Fruit fly (Drosophila melanogaster): ENCODE data around the gene Adhr.

Gene Adhr

DNA sequence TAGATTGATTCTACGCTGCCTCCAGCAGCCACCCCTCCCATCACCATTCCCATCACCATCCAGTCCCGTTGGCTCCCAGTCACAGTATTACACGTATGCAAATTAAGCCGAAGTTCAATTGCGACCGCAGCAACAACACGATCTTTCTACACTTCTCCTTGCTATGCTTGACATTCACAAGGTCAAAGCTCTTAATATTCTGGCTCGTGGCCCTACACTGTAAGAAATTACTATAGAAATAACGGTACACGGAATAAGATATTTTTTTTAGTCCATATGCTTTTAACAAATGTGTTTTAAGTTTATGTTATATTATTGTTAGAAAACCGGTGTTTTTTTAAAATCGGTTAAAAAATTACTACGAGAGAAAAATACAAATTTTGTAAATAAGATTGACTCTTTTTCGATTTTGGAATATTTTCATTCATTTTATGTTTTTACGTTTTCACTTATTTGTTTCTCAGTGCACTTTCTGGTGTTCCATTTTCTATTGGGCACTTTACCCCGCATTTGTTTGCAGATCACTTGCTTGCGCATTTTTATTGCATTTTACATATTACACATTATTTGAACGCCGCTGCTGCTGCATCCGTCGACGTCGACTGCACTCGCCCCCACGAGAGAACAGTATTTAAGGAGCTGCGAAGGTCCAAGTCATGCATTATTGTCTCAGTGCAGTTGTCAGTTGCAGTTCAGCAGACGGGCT lies at the start of gene Adhr, which contains the start of gene Adh:
Adhr (plus strand) TSS at position 656 of the 706 bp plus-strand sequence.
Adh (plus strand) TSS at position 656 of the 706 bp plus-strand sequence.
- TF ChIP-seq Myc (optimal IDR thresholded peaks at IDR 0.05) = no peak
- TF ChIP-seq insv (optimal IDR thresholded peaks at IDR 0.05) = no peak

DNA sequence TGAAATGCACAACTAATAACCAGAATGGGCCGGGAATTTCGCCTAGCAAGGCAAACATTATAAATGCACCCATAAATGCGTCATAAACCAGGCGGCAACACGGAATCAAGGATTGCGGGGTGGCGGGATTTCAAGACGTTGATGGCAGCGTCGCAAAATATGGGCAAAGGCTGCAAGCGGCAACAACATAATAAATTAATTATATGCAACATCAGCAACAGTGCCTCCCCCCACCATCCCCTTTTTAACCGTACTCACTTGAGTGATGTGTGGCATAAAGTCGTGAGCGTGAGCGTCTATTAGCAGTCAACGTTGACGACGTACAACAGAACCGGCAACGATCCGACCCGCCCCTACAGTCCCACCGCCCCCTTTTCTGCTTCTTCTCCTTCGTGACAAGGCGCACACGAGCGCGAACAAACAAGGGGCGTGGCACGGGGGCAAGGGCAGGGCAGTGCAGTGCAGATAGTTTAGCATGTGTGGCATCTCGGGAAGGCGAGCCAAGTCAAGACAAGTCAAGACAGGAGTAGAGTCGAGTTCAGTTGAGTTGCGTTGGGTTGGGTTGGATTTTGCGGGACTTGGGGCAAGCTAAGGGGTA lies 46.7 kb upstream of the Adhr start:
- TF ChIP-seq insv (optimal IDR thresholded peaks at IDR 0.05) (no peak), h (optimal IDR thresholded peaks at IDR 0.05) (no peak), Sin3A (optimal IDR thresholded peaks at IDR 0.05) (no peak), psq (optimal IDR thresholded peaks at IDR 0.05) (no peak), Myc (optimal IDR thresholded peaks at IDR 0.05) (no peak), ttk (optimal IDR thresholded peaks at IDR 0.05) (no peak)

DNA sequence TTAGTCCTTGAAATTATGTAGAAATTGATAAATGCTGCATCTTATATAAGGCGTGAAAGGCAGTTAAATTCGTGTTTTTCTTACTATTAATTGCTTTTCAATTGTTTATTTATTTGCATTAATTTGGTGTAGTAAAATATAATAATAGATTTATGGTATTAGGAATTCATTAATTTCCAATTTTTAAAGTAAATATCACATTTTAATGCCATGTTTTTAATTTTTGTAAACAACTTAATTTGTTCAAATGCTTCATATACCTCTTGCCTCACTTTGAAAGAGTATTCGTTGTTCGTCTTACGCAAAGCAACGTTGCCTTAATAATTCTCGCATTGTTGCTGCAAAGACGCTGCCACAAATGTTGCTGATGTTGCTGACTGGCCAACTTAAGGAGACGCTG lies 46.1 kb upstream of the Adhr start:
- no peak for TF ChIP-seq h (optimal IDR thresholded peaks at IDR 0.05)
- no peak for TF ChIP-seq psq (optimal IDR thresholded peaks at IDR 0.05)
- TF ChIP-seq insv (optimal IDR thresholded peaks at IDR 0.05) = no peak
- TF ChIP-seq ttk (optimal IDR thresholded peaks at IDR 0.05) = no peak
- no peak for TF ChIP-seq Myc (optimal IDR thresholded peaks at IDR 0.05)
- no peak for TF ChIP-seq Sin3A (optimal IDR thresholded peaks at IDR 0.05)

DNA sequence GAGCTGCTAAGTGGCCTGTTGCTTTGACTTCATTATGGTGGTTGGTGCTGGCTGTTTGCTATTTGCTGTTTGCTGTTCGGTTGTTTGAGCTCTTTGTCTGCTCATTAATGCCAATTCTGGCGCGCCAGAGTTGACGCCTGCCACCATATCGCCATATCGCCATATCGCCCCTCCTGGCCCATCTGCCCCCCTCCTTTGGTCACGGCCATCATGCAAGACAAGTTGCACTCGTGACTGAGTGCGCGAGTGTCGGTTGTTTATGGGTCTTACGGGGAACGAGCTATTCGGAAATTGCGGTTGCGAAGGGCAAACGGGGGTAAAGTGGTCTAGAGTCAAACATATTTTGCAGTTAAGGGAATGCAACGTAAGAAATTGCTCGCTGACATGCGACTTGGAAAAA lies 45.2 kb upstream of the Adhr start:
- no peak for TF ChIP-seq psq (optimal IDR thresholded peaks at IDR 0.05)
- TF ChIP-seq Myc (optimal IDR thresholded peaks at IDR 0.05) = no peak
- TF ChIP-seq h (optimal IDR thresholded peaks at IDR 0.05) = no peak
- no peak for TF ChIP-seq Sin3A (optimal IDR thresholded peaks at IDR 0.05)

DNA sequence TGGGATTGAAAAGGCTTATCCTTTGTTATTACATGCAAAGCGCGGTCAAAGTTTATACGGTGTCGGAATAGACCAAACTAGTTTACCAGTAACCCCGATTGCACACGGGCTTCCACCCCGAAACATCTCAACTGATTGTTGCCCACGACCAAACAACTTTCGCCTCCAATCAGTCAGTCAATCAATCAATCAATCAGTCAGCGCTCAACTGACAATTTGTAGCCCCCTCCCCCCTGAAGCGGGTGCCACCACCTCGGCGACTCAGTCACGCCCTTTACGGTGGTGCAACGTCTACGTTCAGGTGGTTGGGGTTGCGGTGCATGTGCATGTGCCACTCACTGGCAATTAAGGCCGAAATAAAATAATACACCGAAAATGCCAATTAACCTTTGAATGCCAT lies 44.5 kb upstream of the Adhr start:
- TF ChIP-seq Myc (optimal IDR thresholded peaks at IDR 0.05) = no peak
- TF ChIP-seq insv (optimal IDR thresholded peaks at IDR 0.05) = no peak
- TF ChIP-seq Sin3A (optimal IDR thresholded peaks at IDR 0.05) = no peak
- no peak for TF ChIP-seq ttk (optimal IDR thresholded peaks at IDR 0.05)
- no peak for TF ChIP-seq h (optimal IDR thresholded peaks at IDR 0.05)
- TF ChIP-seq psq (optimal IDR thresholded peaks at IDR 0.05) = no peak

DNA sequence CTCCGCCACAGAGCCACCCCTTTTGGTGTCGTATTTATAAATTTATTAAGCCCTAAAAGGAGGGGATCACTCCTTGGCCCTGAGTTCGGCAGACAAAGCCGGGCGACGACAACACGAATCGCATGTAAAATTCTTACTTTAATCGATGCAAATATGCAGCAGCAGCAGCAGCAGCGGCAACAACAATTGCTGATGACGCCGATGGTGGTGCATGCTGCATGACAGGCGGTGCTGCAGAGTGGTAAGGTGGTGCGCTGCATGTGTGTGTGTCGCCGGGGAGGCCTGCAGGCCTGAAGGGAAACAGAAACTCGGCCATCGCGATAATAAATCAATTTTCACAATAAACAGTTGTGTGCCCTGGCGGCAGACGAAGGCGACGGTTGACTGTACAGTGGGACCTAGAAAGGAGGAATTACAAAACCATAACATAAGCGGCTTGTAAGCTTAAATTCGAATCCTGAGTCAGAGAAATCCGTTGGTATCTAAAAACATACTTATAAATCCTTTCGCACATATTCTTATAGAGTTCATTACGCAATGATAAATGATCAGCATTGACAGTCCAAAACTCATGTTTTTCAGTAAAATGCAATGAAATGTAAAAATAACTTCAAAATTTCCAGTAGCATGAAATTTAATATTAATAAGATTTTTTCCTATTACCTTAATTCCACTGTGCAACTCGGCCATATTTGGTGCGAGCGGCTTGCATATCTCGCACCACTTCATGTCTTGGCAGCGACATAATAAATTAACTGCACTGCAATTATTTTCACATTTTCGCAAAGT lies 43.5 kb upstream of the Adhr start:
- TF ChIP-seq Sin3A (optimal IDR thresholded peaks at IDR 0.05) (no peak), insv (optimal IDR thresholded peaks at IDR 0.05) (no peak), ttk (optimal IDR thresholded peaks at IDR 0.05) (no peak), psq (optimal IDR thresholded peaks at IDR 0.05) (no peak), Myc (optimal IDR thresholded peaks at IDR 0.05) (no peak), h (optimal IDR thresholded peaks at IDR 0.05) (no peak)

DNA sequence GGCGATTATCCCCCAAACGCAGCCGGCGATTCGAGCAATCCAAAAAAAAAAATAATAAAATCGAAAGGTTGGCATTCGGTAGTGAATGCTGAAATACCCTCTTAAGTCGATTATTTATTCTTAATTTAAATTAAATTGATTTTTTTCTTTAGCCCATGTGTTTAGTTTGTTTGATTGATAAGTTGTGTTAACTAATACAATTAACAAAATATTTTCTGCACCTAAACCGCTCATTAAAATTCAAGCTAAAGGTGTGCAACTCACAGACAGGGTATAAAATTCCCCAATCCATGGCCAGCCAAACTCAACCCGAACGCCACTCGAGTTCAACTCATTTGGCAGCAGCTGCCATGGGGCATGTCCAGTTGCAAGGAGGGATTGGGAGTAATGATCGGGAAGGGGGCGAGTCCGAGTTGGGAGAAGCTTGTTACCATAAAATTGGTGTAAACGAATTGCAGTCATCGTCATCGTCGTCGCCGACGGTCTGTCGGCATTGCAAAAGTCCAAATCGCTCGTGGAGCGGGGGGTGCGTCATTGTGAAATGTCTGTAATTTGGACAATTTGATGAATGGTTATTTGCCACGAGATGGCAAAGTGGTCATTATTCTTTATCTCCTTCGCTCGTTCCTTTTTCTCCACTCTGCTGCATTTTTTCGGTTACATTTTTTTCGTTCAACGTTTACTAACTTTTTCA lies 42.0 kb upstream of the Adhr start:
- no peak for TF ChIP-seq insv (optimal IDR thresholded peaks at IDR 0.05)
- no peak for TF ChIP-seq ttk (optimal IDR thresholded peaks at IDR 0.05)
- TF ChIP-seq h (optimal IDR thresholded peaks at IDR 0.05) = no peak
- no peak for TF ChIP-seq Myc (optimal IDR thresholded peaks at IDR 0.05)
- TF ChIP-seq psq (optimal IDR thresholded peaks at IDR 0.05) = no peak
- TF ChIP-seq Sin3A (optimal IDR thresholded peaks at IDR 0.05) = no peak

DNA sequence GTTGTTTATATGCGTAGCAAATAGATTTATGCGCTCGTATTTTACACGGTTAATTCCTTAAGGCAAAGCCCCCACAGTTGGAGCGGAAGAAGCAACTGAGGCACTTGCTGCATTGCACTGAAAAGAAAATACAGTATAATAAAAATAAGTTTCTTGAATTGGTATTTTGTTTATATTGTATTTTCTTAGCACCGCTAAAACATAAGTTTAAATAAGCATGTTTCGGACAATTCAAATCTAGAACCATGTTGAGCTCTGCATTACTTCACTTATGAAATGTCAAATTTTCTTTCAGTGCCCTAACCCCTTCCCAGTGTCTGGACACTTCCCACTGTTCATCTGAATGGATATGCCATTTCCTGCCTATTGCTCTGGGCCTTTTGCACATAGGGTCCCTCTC lies 40.5 kb upstream of the Adhr start:
- TF ChIP-seq Sin3A (optimal IDR thresholded peaks at IDR 0.05) = no peak
- TF ChIP-seq ttk (optimal IDR thresholded peaks at IDR 0.05) = no peak
- no peak for TF ChIP-seq insv (optimal IDR thresholded peaks at IDR 0.05)

DNA sequence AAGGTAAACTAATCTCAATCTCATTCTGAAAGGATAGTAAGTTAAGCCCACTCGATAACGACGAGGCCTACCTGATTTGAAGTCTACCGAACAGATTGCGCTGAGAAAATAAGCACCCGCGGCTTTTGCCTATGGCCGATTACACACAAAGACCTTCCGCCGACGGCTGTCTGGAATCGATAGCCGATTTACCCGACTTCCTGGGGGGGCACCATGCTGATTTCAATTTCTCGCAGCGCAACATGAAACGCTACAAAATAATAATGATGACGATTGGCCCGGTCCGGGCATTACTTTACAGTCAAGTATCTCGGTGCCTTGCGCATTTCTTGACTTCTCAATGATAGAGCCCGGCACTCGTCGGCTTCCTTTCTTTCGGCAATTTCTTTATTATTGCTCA lies 38.2 kb upstream of the Adhr start:
- no peak for TF ChIP-seq Sin3A (optimal IDR thresholded peaks at IDR 0.05)
- TF ChIP-seq insv (optimal IDR thresholded peaks at IDR 0.05) = no peak
- no peak for TF ChIP-seq Myc (optimal IDR thresholded peaks at IDR 0.05)
- TF ChIP-seq ttk (optimal IDR thresholded peaks at IDR 0.05) = no peak
- no peak for TF ChIP-seq psq (optimal IDR thresholded peaks at IDR 0.05)
- TF ChIP-seq h (optimal IDR thresholded peaks at IDR 0.05) = no peak

DNA sequence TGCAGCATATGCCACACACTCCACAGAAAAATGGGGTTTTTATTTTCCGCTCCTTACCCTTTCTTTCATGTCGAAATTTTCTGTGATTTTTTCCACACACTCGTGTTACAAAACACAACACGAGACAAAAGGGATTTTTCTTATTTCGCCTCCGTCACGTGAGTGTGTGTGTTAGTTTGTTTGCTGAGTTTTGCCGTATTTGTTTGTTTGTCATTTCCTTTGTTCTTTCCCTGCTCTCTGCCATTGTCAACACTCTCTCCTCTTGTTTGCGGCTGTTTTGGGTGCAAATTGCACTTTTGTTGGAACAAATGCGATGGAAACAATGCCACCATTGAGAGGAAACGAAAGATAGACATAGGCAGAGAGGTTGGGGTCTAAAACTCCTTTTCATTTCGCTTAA lies 35.9 kb upstream of the Adhr start:
- no peak for TF ChIP-seq psq (optimal IDR thresholded peaks at IDR 0.05)
- no peak for TF ChIP-seq insv (optimal IDR thresholded peaks at IDR 0.05)
- TF ChIP-seq Myc (optimal IDR thresholded peaks at IDR 0.05) = no peak
- TF ChIP-seq ttk (optimal IDR thresholded peaks at IDR 0.05) = no peak
- TF ChIP-seq Sin3A (optimal IDR thresholded peaks at IDR 0.05) = no peak
- TF ChIP-seq h (optimal IDR thresholded peaks at IDR 0.05) = no peak

DNA sequence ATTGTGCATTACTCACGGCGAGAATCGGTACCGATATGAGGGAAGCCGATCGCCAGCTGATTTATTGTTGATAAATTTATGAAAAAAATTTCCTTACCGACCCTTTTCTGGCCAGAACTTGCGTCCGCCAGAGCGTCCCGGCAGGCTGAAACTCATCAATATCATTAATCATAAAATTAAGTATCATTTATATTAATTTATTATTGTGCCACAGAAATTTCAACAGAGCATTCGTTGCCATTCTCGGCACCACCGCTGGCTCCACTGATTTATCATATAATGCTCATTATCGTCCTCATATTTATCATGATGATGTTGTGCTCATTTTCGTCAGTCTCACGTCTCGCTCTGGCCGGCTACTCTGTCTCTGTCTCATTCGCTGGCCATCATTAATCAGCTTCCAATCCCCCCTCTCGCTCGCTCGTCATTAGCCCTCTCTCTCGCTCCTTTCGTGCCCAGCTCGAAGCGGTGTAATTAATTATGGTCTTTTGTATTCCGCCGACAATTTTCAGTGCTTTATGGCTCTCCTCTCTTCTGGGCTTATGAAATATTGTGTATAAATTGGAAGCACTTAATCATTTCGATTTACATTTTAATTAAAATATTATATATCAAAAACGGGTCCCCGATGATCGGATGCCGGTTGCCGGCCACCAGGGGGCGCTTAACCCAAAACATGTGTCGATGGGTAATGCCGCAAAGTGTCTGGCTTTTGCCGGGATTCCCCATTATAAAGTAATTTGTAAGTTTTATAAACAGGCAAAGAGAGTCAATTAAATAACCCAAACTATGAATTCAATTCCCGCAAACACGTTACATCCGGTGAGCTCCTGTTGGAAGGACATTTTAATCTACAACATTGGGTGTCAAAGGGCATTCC lies 34.4 kb upstream of the Adhr start:
- TF ChIP-seq psq (optimal IDR thresholded peaks at IDR 0.05) (no peak), Myc (optimal IDR thresholded peaks at IDR 0.05) (no peak), h (optimal IDR thresholded peaks at IDR 0.05) (no peak), insv (optimal IDR thresholded peaks at IDR 0.05) (no peak), ttk (optimal IDR thresholded peaks at IDR 0.05) (no peak), Sin3A (optimal IDR thresholded peaks at IDR 0.05) (no peak)
